Fruit fly (Drosophila melanogaster): ENCODE measurements around the gene CG11069.

CG11069 gene

dm6 chr3R:24893320-24893955 is 1.1 kb upstream of the CG11069 start (continued):
- TF ChIP-seq CG9876 (GFP tag; optimal IDR thresholded peaks at IDR 0.05) (no peak), CG3838 (GFP tag; optimal IDR thresholded peaks at IDR 0.05) (no peak), hth (optimal IDR thresholded peaks at IDR 0.05) (no peak), CG7357 (GFP tag; IDR thresholded peaks at IDR 0.05) (peak; percentile 56; the same call in 2 of the 3 replicates), ci (GFP tag; IDR thresholded peaks at IDR 0.05) (no peak), CG5180 (GFP tag; optimal IDR thresholded peaks at IDR 0.05) (peak; percentile 59), CG7745 (tag; optimal IDR thresholded peaks at IDR 0.05) (peak; percentile 50), ara (GFP tag; IDR thresholded peaks at IDR 0.05) (peak; percentile 65), CG18764 (GFP tag; optimal IDR thresholded peaks at IDR 0.05) (peak; percentile 59), CG16813 (GFP tag; IDR thresholded peaks at IDR 0.05; ENCODE audit: partially characterized antibody) (no peak), CG30020 (tag; optimal IDR thresholded peaks at IDR 0.05) (peak; percentile 73), Hmr (GFP tag; optimal IDR thresholded peaks at IDR 0.05) (peak; percentile 66), Neu2 (GFP tag; optimal IDR thresholded peaks at IDR 0.05; ENCODE audit: borderline replicate concordance) (no peak), tup (GFP tag; optimal IDR thresholded peaks at IDR 0.05) (no peak), zen (tag; optimal IDR thresholded peaks at IDR 0.05) (peak; percentile 63), Dad (GFP tag; optimal IDR thresholded peaks at IDR 0.05) (no peak), gsb (GFP tag; IDR thresholded peaks at IDR 0.05) (no peak), seq (GFP tag; IDR thresholded peaks at IDR 0.05) (0 out of 2 replicates have a peak, but pooled peaks have one; percentile 45), ato (GFP tag; IDR thresholded peaks at IDR 0.05; ENCODE audit: partially characterized antibody) (0 out of 2 replicates have a peak, but pooled peaks have one; percentile 13), tll (GFP tag; optimal IDR thresholded peaks at IDR 0.05) (peak in 1 of 2 experiments; percentile 21), gfzf (GFP tag; optimal IDR thresholded peaks at IDR 0.05) (no peak), CG2199 (GFP tag; IDR thresholded peaks at IDR 0.05) (no peak), TFAM (GFP tag; optimal IDR thresholded peaks at IDR 0.05) (peak; percentile 58), pum (GFP tag; optimal IDR thresholded peaks at IDR 0.05) (no peak), CG10462 (GFP tag; optimal IDR thresholded peaks at IDR 0.05) (no peak), fru (optimal IDR thresholded peaks at IDR 0.05) (no peak), CG4282 (GFP tag; optimal IDR thresholded peaks at IDR 0.05) (no peak), Ets97D (GFP tag; optimal IDR thresholded peaks at IDR 0.05) (no peak), CG10321 (GFP tag; IDR thresholded peaks at IDR 0.05) (peak; percentile 16; the same call in 1 of the 2 replicates), CG32767 (GFP tag; IDR thresholded peaks at IDR 0.05) (peak; percentile 84), Eip74EF (GFP tag; optimal IDR thresholded peaks at IDR 0.05) (peak in 1 of 2 experiments; percentile 86), CG10267 (tag; optimal IDR thresholded peaks at IDR 0.05) (peak; percentile 91), abd-A (tag; optimal IDR thresholded peaks at IDR 0.05) (no peak), Hsf (GFP tag; optimal IDR thresholded peaks at IDR 0.05) (peak; percentile 23), ttk (GFP tag; IDR thresholded peaks at IDR 0.05) (peak; percentile 55), Blimp-1 (GFP tag; optimal IDR thresholded peaks at IDR 0.05) (peak; percentile 87), fu2 (GFP tag; optimal IDR thresholded peaks at IDR 0.05) (no peak), CG1832 (GFP tag; optimal IDR thresholded peaks at IDR 0.05) (no peak), maf-S (GFP tag; optimal IDR thresholded peaks at IDR 0.05) (no peak), CG2678 (tag; optimal IDR thresholded peaks at IDR 0.05) (peak; percentile 93), Hr78 (GFP tag; optimal IDR thresholded peaks at IDR 0.05) (peak in 1 of 2 experiments; percentile 78), CG10979 (tag; optimal IDR thresholded peaks at IDR 0.05) (peak; percentile 95), ase (GFP tag; IDR thresholded peaks at IDR 0.05) (0 out of 3 replicates have a peak, but pooled peaks have one; percentile 44), H15 (GFP tag; IDR thresholded peaks at IDR 0.05) (peak; percentile 28; the same call in 1 of the 3 replicates), lab (GFP tag; optimal IDR thresholded peaks at IDR 0.05) (peak; percentile 75), bigmax (GFP tag; optimal IDR thresholded peaks at IDR 0.05) (no peak), CG6791 (GFP tag; IDR thresholded peaks at IDR 0.05; ENCODE audit: partially characterized antibody) (no peak), Lim3 (GFP tag; IDR thresholded peaks at IDR 0.05) (no peak), tgo (GFP tag; IDR thresholded peaks at IDR 0.05) (peak; percentile 61)
